Fruit fly (Drosophila melanogaster): ENCODE measurements around the gene CG12679.

CG12679 gene

dm6 chrX:20391230-20391629, 14.9 kb upstream of the CG12679 start (continued):
- peak; percentile 41; the same call in 1 of the 3 replicates for TF ChIP-seq CG34422 (GFP tag; IDR thresholded peaks at IDR 0.05)
- no peak for TF ChIP-seq CG7357 (GFP tag; IDR thresholded peaks at IDR 0.05)
- no peak for TF ChIP-seq Fer1 (GFP tag; optimal IDR thresholded peaks at IDR 0.05)
- TF ChIP-seq Mrtf (GFP tag; IDR thresholded peaks at IDR 0.05) = no peak
- peak; percentile 66 for TF ChIP-seq MESR4 (GFP tag; optimal IDR thresholded peaks at IDR 0.05)
- no peak for TF ChIP-seq CG6854 (GFP tag; optimal IDR thresholded peaks at IDR 0.05)
- peak; percentile 28 for TF ChIP-seq trem (tag; optimal IDR thresholded peaks at IDR 0.05)
- TF ChIP-seq vvl (GFP tag; IDR thresholded peaks at IDR 0.05) = no peak
- TF ChIP-seq CG14710 (tag; optimal IDR thresholded peaks at IDR 0.05) = peak; percentile 35
- TF ChIP-seq CG16863 (GFP tag; optimal IDR thresholded peaks at IDR 0.05) = no peak
- 0 out of 3 replicates have a peak, but pooled peaks have one; percentile 31 for TF ChIP-seq CG2199 (GFP tag; IDR thresholded peaks at IDR 0.05)
- TF ChIP-seq CG10959 (GFP tag; IDR thresholded peaks at IDR 0.05) = no peak
- peak; percentile 9 for TF ChIP-seq Sry-δ (GFP tag; optimal IDR thresholded peaks at IDR 0.05)
- TF ChIP-seq knrl (GFP tag; IDR thresholded peaks at IDR 0.05; ENCODE audit: partially characterized antibody) = peak; percentile 28; the same call in 1 of the 3 replicates
- TF ChIP-seq row (GFP tag; IDR thresholded peaks at IDR 0.05) = no peak
- TF ChIP-seq CG15514 (GFP tag; optimal IDR thresholded peaks at IDR 0.05) = peak; percentile 7
- peak; percentile 45; the same call in 1 of the 2 replicates for TF ChIP-seq CG13287 (GFP tag; IDR thresholded peaks at IDR 0.05; ENCODE audit: partially characterized antibody)
- no peak for TF ChIP-seq ham (GFP tag; IDR thresholded peaks at IDR 0.05)
- TF ChIP-seq CG18011 (GFP tag; optimal IDR thresholded peaks at IDR 0.05) = peak; percentile 41
- peak; percentile 7 for TF ChIP-seq CG8290 (GFP tag; optimal IDR thresholded peaks at IDR 0.05)
- peak in 1 of 2 experiments; percentile 46 for TF ChIP-seq CG8290 (tag; optimal IDR thresholded peaks at IDR 0.05)
- TF ChIP-seq CG6689 (GFP tag; IDR thresholded peaks at IDR 0.05) = no peak
- peak; percentile 11 for TF ChIP-seq HmgD (GFP tag; optimal IDR thresholded peaks at IDR 0.05)
- TF ChIP-seq Lhr (GFP tag; optimal IDR thresholded peaks at IDR 0.05) = peak; percentile 17
- peak; percentile 55 for TF ChIP-seq Bgb (GFP tag; IDR thresholded peaks at IDR 0.05; ENCODE audit: partially characterized antibody)
- peak; percentile 41; the same call in 1 of the 2 replicates for TF ChIP-seq amos (GFP tag; IDR thresholded peaks at IDR 0.05; ENCODE audit: partially characterized antibody)
- no peak for TF ChIP-seq CG17829 (tag; optimal IDR thresholded peaks at IDR 0.05)
- no peak for TF ChIP-seq bcd (GFP tag; optimal IDR thresholded peaks at IDR 0.05)
- TF ChIP-seq Camta (GFP tag; optimal IDR thresholded peaks at IDR 0.05) = no peak
- peak; percentile 16 for TF ChIP-seq CG17186 (GFP tag; optimal IDR thresholded peaks at IDR 0.05)
- TF ChIP-seq run (tag; optimal IDR thresholded peaks at IDR 0.05) = no peak
- TF ChIP-seq TFAM (GFP tag; optimal IDR thresholded peaks at IDR 0.05) = no peak
- no peak for TF ChIP-seq h (optimal IDR thresholded peaks at IDR 0.05)
- no peak for TF ChIP-seq Ada2b (GFP tag; IDR thresholded peaks at IDR 0.05)
- no peak for TF ChIP-seq CG10366 (GFP tag; IDR thresholded peaks at IDR 0.05)
- no peak for TF ChIP-seq NC2α (GFP tag; optimal IDR thresholded peaks at IDR 0.05)
- TF ChIP-seq CG2116 (GFP tag; optimal IDR thresholded peaks at IDR 0.05) = no peak
- TF ChIP-seq CG2120 (GFP tag; optimal IDR thresholded peaks at IDR 0.05) = no peak
- peak in 1 of 2 experiments; percentile 74 for TF ChIP-seq crp (GFP tag; optimal IDR thresholded peaks at IDR 0.05)
- TF ChIP-seq CG14860 (GFP tag; IDR thresholded peaks at IDR 0.05; ENCODE audit: partially characterized antibody) = no peak
- TF ChIP-seq Hmr (GFP tag; optimal IDR thresholded peaks at IDR 0.05) = no peak
- TF ChIP-seq gfzf (GFP tag; optimal IDR thresholded peaks at IDR 0.05) = peak; percentile 82
- TF ChIP-seq BEAF-32 (GFP tag; optimal IDR thresholded peaks at IDR 0.05) = peak; percentile 39
- 0 out of 2 replicates have a peak, but pooled peaks have one; percentile 34 for TF ChIP-seq bbx (GFP tag; IDR thresholded peaks at IDR 0.05; ENCODE audit: partially characterized antibody)
- no peak for TF ChIP-seq CG1602 (GFP tag; optimal IDR thresholded peaks at IDR 0.05)
- no peak for TF ChIP-seq Fer3 (tag; optimal IDR thresholded peaks at IDR 0.05)
- peak; percentile 38 for TF ChIP-seq Dp (GFP tag; optimal IDR thresholded peaks at IDR 0.05)
- TF ChIP-seq Poxn (GFP tag; IDR thresholded peaks at IDR 0.05) = no peak
- no peak for TF ChIP-seq Taf1 (GFP tag; IDR thresholded peaks at IDR 0.05)
- no peak for TF ChIP-seq CG18476 (GFP tag; optimal IDR thresholded peaks at IDR 0.05)
- TF ChIP-seq CG30403 (GFP tag; optimal IDR thresholded peaks at IDR 0.05) = no peak
